Worm (Caenorhabditis elegans) whole organism, midembryonic: ENCODE results near the gene F55G1.7.

Source experiments
- T22C8.4 ChIP-seq: fragments of 200-800 bp; sonication (Bioruptor generic); IDR thresholded peaks from 2 replicates; pipeline ENCODE4 v1.3.6; 2022; ENCODE audit warnings: missing genetic modification characterization, missing compliant biosample characterization
- cog-1 ChIP-seq: sonication (generic microtip); optimal IDR thresholded peaks from 2 replicates; lab custom pipeline; 2016; ENCODE audit warnings: missing genetic modification characterization, missing compliant biosample characterization
- flt-1 ChIP-seq: fragments of 200-800 bp; sonication (Bioruptor generic); IDR thresholded peaks from 2 replicates; pipeline ENCODE4 v1.3.6; 2022; ENCODE audit warnings: missing genetic modification characterization, missing compliant biosample characterization
- klf-2 ChIP-seq: fragments of 200-800 bp; sonication (Bioruptor generic); conservative IDR thresholded peaks from 2 replicates; pipeline ENCODE4 v1.3.6; 2022; ENCODE audit warnings: missing genetic modification reagents, missing genetic modification characterization, missing compliant biosample characterization
- med-1 ChIP-seq: sonication (generic microtip); optimal IDR thresholded peaks from 2 replicates; lab custom pipeline; 2017; ENCODE audit warnings: missing genetic modification characterization, mild to moderate bottlenecking, missing compliant biosample characterization, antibody characterized with exemption, missing genetic modification reagents; ENCODE audit not compliant: insufficient read depth
- ref-1 ChIP-seq: fragments of 200-800 bp; sonication (Bioruptor generic); conservative IDR thresholded peaks from 2 replicates; pipeline ENCODE4 v1.3.6; 2022; ENCODE audit warnings: missing genetic modification reagents, missing genetic modification characterization, missing compliant biosample characterization
- tab-1 ChIP-seq: fragments of 200-800 bp; sonication (Bioruptor generic); IDR thresholded peaks from 2 replicates; pipeline ENCODE4 v1.3.6; 2022; ENCODE audit warnings: missing genetic modification characterization, missing compliant biosample characterization
- ztf-23 ChIP-seq: fragments of 200-800 bp; sonication (Bioruptor generic); IDR thresholded peaks from 2 replicates; pipeline ENCODE4 v1.3.6; 2022; ENCODE audit warnings: missing genetic modification reagents, missing genetic modification characterization, missing compliant biosample characterization
- ztf-29 ChIP-seq: fragments of 200-800 bp; sonication (Bioruptor generic); IDR thresholded peaks from 2 replicates; pipeline ENCODE4 v1.3.6; 2022; ENCODE audit warnings: missing genetic modification reagents, missing genetic modification characterization, missing compliant biosample characterization

The F55G1.7 gene

DNA sequence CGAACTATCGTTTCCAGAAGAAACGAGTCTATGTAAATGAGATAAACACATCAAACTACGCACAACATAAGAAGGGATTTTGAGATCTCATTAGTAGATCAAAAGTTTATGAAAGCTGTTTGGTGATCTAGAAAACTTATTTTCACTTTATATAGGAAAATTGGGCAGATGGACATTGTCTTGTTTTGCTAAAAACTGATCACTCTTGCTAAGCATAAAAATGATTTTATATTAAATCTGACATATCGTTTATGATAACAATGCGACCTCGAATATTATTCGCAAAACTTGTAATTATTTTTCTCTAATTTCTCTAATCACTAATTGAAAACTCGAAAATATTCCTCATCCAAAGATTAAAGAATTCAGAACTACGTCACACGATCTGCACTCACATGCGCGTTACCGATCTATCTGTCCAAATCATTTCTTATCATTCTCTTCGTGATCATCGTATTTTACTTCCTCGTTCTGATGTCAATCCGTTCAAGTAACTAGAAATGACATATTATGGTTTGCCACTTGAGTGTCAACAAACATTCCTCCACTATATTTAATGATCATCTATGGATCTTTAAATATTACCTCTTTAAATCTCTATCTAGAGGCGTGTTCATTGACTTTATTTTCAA, at the start of gene F55G1.7:
Gene F55G1.7 (minus strand): TSS at position 51 of the 632 bp plus-strand sequence.
- TF ChIP-seq ztf-29, result no peak
- TF ChIP-seq cog-1, result no peak
- no peak for TF ChIP-seq med-1 (GFP tag; lab: Kevin White, UChicago)
- TF ChIP-seq T22C8.4 (GFP tag; lab: Robert Waterston, UW), result no peak
- TF ChIP-seq flt-1 (GFP tag; lab: Robert Waterston, UW), result no peak
- no peak for TF ChIP-seq tab-1
- TF ChIP-seq ref-1 (GFP tag; lab: Robert Waterston, UW), result no peak
- TF ChIP-seq ztf-23 (GFP tag; lab: Robert Waterston, UW), result no peak
- no peak for TF ChIP-seq klf-2 (GFP tag; lab: Robert Waterston, UW)

DNA sequence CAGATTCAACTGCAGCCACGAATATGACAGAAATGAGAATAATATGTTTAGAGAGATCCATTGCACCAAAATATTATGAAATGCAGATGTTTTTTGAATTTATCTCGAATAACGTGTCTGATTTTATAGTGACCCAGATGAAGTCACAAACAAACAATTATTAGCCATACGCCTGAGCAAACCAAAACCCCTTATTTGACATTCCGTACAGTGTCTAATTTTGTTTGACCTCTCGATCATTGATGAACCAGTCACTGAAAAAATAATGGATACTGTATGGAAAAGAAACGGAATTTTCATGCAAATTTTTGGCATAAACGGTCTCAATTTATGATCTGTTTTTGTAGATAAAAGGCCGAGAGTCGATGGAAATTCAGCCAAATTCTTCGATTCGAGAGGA, 46.5 kb upstream of the F55G1.7 start, which contains the start of the genes R05G6.9 and R05G6.3:
Gene R05G6.9 (minus strand): TSS at position 101 of the 400 bp plus-strand sequence.
Gene R05G6.3 (plus strand): TSS at position 386 of the 400 bp plus-strand sequence.
- TF ChIP-seq klf-2 (GFP tag; lab: Robert Waterston, UW) (no peak), ref-1 (GFP tag; lab: Robert Waterston, UW) (no peak), cog-1 (no peak), ztf-29 (no peak), ztf-23 (GFP tag; lab: Robert Waterston, UW) (no peak), T22C8.4 (GFP tag; lab: Robert Waterston, UW) (no peak), tab-1 (no peak), flt-1 (GFP tag; lab: Robert Waterston, UW) (no peak), med-1 (GFP tag; lab: Kevin White, UChicago) (no peak)

DNA sequence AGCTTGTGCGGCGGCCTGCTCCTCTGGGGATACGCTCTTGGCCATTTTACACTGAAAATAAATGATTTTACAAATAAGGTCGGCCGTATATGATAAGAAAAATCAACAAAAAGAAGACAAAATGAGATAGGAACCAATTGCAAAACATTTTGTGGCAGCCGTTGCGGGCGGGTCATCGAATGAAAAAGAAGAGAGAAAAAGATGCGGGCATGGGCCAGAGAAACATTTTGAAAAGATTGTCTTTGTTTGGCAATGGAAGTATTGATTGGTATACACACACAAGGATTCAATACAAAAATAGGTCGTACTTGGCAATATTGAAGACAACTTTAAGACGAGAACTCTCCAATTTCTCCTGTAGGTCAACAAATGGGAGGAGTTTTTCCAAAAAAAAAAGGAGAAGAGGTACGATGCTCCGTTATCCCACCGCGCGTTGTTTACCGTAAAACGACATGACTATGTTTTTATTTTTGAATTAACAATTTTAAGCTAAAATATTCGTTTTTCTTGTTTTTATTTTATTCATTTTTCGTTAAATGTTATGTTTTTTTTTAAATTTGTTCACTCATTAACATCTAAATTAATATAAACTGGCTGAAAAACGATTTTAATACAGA, 43.1 kb upstream of the F55G1.7 start, which contains the start of the genes plc-4 and R05G6.4:
Gene plc-4 (minus strand): TSS at position 51 of the 617 bp plus-strand sequence.
Gene R05G6.4 (plus strand): TSS at position 617 of the 617 bp plus-strand sequence.
- TF ChIP-seq T22C8.4 (GFP tag; lab: Robert Waterston, UW) (no peak), ztf-29 (no peak), cog-1 (no peak), flt-1 (GFP tag; lab: Robert Waterston, UW) (no peak), klf-2 (GFP tag; lab: Robert Waterston, UW) (no peak), tab-1 (no peak), med-1 (GFP tag; lab: Kevin White, UChicago) (no peak), ztf-23 (GFP tag; lab: Robert Waterston, UW) (no peak), ref-1 (GFP tag; lab: Robert Waterston, UW) (no peak)

DNA sequence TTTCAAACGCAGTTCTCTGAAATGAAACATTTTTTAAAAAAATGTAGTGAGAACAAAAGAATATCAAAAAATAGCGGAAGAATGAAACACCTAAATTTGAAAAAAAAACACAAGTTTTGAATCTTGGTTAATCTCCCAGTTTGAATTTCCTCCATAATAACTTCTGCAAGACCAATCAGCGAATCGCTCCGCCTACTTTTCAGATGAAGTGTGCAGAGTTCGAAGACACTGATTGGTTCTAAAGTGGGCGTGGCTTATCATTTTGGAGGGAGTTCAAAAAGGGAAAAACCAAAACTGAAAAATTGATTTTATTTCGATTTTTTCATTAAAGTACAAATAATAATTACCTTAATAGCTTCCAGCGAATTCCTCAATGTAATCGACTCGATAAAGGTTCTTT, 41.2 kb upstream of the F55G1.7 start:
- TF ChIP-seq T22C8.4 (GFP tag; lab: Robert Waterston, UW) (no peak), flt-1 (GFP tag; lab: Robert Waterston, UW) (no peak), ztf-29 (no peak), klf-2 (GFP tag; lab: Robert Waterston, UW) (no peak), cog-1 (no peak), tab-1 (no peak), ref-1 (GFP tag; lab: Robert Waterston, UW) (no peak), med-1 (GFP tag; lab: Kevin White, UChicago) (no peak), ztf-23 (GFP tag; lab: Robert Waterston, UW) (no peak)

DNA sequence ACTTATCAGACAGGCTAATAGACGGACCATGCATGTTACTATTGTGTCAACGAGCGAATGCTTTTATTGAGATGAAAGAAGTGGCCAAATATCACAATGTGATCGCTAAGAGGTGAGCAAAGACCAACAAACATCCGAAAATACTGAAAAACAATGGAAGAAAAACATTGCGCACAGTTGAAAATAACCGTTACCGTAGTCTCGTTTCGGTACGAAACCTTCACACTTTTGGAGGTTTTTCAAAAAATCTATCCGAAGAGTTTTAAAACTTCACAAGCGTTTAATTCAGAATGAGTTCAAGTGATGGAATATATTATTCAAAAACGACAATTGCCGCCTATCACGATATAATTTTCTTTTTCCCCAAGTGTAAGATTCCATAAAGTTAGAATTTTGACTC, 39.2 kb upstream of the F55G1.7 start:
- TF ChIP-seq ztf-29 (no peak), flt-1 (GFP tag; lab: Robert Waterston, UW) (no peak), ref-1 (GFP tag; lab: Robert Waterston, UW) (no peak), T22C8.4 (GFP tag; lab: Robert Waterston, UW) (no peak), med-1 (GFP tag; lab: Kevin White, UChicago) (no peak), tab-1 (no peak), cog-1 (no peak), ztf-23 (GFP tag; lab: Robert Waterston, UW) (no peak), klf-2 (GFP tag; lab: Robert Waterston, UW) (no peak)

DNA sequence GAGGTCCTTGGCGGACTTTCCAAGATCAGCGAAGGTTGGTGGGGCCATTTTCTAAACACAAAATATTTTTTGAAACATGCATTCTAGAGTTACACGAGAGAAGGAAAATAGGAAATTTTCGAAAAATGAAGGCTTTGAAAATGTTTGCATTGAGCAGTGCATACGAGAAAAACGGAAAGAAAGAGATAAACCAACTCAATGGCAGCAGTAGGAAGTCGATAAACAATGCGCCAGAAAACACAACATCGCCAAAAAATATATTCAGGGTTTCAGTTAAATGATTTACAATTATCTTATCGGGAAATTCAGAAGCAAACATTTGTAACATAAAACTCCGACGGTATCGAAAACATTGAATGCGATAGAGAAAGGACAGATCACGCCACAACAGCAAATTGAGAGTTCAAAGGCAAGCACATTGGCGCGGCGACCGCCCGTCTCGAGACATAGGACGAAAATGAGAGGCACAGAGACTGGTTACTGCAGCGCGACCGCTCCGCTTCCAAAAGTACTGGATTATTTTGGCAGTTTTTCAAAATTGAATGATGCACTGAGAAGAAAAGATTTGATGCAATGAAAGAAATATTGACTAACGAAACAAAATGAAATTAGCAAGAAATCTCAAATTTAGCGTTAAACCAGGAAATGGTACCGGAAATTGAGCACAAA, 38.3 kb upstream of the F55G1.7 start, which contains the start of the genes vdac-1 and R05G6.5:
Gene vdac-1 (minus strand): TSS at position 51 of the 669 bp plus-strand sequence.
Gene R05G6.5 (plus strand): TSS at position 527 of the 669 bp plus-strand sequence.
- TF ChIP-seq flt-1 (GFP tag; lab: Robert Waterston, UW) (0 out of 2 replicates have a peak, but pooled peaks have one; percentile 54), T22C8.4 (GFP tag; lab: Robert Waterston, UW) (no peak), klf-2 (GFP tag; lab: Robert Waterston, UW) (no peak)

DNA sequence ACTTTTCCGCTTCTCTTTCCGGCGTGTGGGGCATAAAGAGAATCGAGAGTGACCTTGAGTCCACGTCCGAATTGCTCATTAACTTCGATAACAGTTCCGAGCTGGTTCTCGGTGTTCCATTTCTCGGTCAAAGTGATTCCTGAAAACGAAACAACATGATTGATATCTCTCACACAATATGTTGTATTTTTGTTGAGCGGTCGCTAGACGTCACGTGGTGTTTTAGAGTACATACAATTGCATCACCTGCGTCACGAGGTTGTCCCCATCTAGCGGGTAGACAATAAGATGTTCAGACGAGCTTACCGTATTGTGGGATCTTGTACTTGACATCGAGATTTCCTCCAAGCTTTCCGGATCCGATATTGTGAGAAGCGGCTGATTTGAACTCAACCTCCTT, 37.7 kb upstream of the F55G1.7 start:
- TF ChIP-seq tab-1 (no peak), ztf-29 (no peak), ref-1 (GFP tag; lab: Robert Waterston, UW) (no peak), klf-2 (GFP tag; lab: Robert Waterston, UW) (no peak), flt-1 (GFP tag; lab: Robert Waterston, UW) (no peak), cog-1 (no peak), med-1 (GFP tag; lab: Kevin White, UChicago) (no peak), ztf-23 (GFP tag; lab: Robert Waterston, UW) (no peak), T22C8.4 (GFP tag; lab: Robert Waterston, UW) (no peak)

DNA sequence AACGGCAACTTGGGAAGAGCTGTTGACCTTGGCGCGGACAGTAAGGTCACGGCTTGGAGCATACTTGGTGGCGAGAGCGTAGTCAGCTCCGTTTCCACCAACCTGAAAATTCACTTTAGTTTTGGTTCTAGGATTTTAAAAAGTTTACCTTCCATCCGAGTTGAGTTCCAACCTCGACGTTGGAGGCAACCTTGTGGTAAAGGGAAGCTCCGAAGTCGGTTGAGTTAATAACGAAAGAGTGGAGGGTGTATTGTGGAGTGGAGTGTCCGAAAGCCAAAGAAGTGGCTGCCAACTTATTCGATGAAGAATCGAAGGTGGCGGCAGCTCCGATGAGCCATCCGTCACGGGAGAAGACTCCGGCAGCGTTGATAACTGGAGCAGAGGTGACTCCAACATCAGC, 37.1 kb upstream of the F55G1.7 start:
- TF ChIP-seq ztf-29, result no peak
- no peak for TF ChIP-seq ztf-23 (GFP tag; lab: Robert Waterston, UW)
- TF ChIP-seq med-1 (GFP tag; lab: Kevin White, UChicago), result no peak
- no peak for TF ChIP-seq cog-1
